Fruit fly (Drosophila melanogaster) whole organism, embryonic: ENCODE data around the gene Crtc.

ENCODE experiments used
- Antp ChIP-seq: fragments of 200-800 bp; sonication (Bioruptor generic); optimal IDR thresholded peaks from 3 replicates; lab custom pipeline; 2016; ENCODE audit warnings: missing biosample characterization, missing genetic modification characterization
- CG10366 ChIP-seq: fragments of 200-800 bp; sonication (Bioruptor generic); IDR thresholded peaks from 2 replicates; pipeline ENCODE4 v1.3.6; 2022; ENCODE audit warnings: missing biosample characterization, missing genetic modification characterization
- CG10959 ChIP-seq: fragments of 200-800 bp; sonication (Bioruptor generic); IDR thresholded peaks from 2 replicates; pipeline ENCODE4 v1.3.6; 2022; ENCODE audit warnings: missing biosample characterization, missing genetic modification characterization
- CG14441 ChIP-seq: fragments of 200-800 bp; sonication (Bioruptor generic); IDR thresholded peaks from 2 replicates; pipeline ENCODE4 v1.3.6; 2022; ENCODE audit warnings: missing biosample characterization, missing genetic modification characterization
- CG14965 ChIP-seq: fragments of 200-800 bp; sonication (Bioruptor generic); optimal IDR thresholded peaks from 2 replicates; lab custom pipeline; 2016; ENCODE audit warnings: missing biosample characterization, missing genetic modification characterization, borderline replicate concordance
- CG15479 ChIP-seq: fragments of 200-800 bp; sonication (Bioruptor generic); optimal IDR thresholded peaks from 3 replicates; lab custom pipeline; 2019; ENCODE audit warnings: missing biosample characterization, mild to moderate bottlenecking, missing genetic modification characterization, moderate library complexity
- CG1603 ChIP-seq: fragments of 200-800 bp; sonication (Bioruptor generic); optimal IDR thresholded peaks from 2 replicates; lab custom pipeline; 2019; ENCODE audit warnings: missing biosample characterization, mild to moderate bottlenecking, missing genetic modification characterization, moderate library complexity
- CG16863 ChIP-seq: fragments of 200-800 bp; sonication (Bioruptor generic); optimal IDR thresholded peaks from 3 replicates; lab custom pipeline; 2016; ENCODE audit warnings: missing biosample characterization, missing genetic modification characterization
- CG17829 ChIP-seq: fragments of 200-800 bp; optimal IDR thresholded peaks from 2 replicates; lab custom pipeline; 2019; ENCODE audit warnings: missing biosample characterization, mild to moderate bottlenecking, missing genetic modification characterization, moderate library complexity
- CG18262 ChIP-seq: fragments of 200-800 bp; optimal IDR thresholded peaks from 3 replicates; lab custom pipeline; 2019; ENCODE audit warnings: missing biosample characterization, mild to moderate bottlenecking, missing genetic modification characterization, moderate library complexity
- CG18619 ChIP-seq: fragments of 200-800 bp; sonication (Bioruptor generic); optimal IDR thresholded peaks from 3 replicates; lab custom pipeline; 2017; ENCODE audit warnings: missing biosample characterization, mild to moderate bottlenecking, missing genetic modification characterization
- CG2678 ChIP-seq: fragments of 200-800 bp; sonication (Bioruptor generic); optimal IDR thresholded peaks from 3 replicates; lab custom pipeline; 2019; ENCODE audit warnings: missing biosample characterization, mild to moderate bottlenecking, missing genetic modification characterization, moderate library complexity
- CG2875 ChIP-seq: fragments of 200-800 bp; sonication (Bioruptor generic); optimal IDR thresholded peaks from 2 replicates; lab custom pipeline; 2017; ENCODE audit warnings: missing biosample characterization, mild to moderate bottlenecking, missing genetic modification characterization, missing genetic modification reagents
- CG3163 ChIP-seq: fragments of 200-800 bp; sonication (Bioruptor generic); optimal IDR thresholded peaks from 3 replicates; lab custom pipeline; 2016; ENCODE audit warnings: missing biosample characterization, missing genetic modification characterization
- CG3281 ChIP-seq: fragments of 200-800 bp; sonication (Bioruptor generic); optimal IDR thresholded peaks from 3 replicates; lab custom pipeline; 2017; ENCODE audit warnings: missing biosample characterization, mild to moderate bottlenecking, missing genetic modification characterization
- CG6272 ChIP-seq: fragments of 200-800 bp; sonication (Bioruptor generic); IDR thresholded peaks from 2 replicates; pipeline ENCODE4 v1.3.6; 2022; ENCODE audit warnings: missing biosample characterization, missing genetic modification characterization
- CG7928 ChIP-seq: fragments of 200-800 bp; sonication (Bioruptor generic); optimal IDR thresholded peaks from 2 replicates; lab custom pipeline; 2017; ENCODE audit warnings: missing biosample characterization, mild to moderate bottlenecking, missing genetic modification characterization
- CG8089 ChIP-seq: fragments of 200-800 bp; sonication (Bioruptor generic); optimal IDR thresholded peaks from 3 replicates; lab custom pipeline; 2016; ENCODE audit warnings: missing biosample characterization, missing genetic modification characterization
- CG8388 ChIP-seq: fragments of 200-800 bp; sonication (Bioruptor generic); optimal IDR thresholded peaks from 2 replicates; lab custom pipeline; 2019; ENCODE audit warnings: missing biosample characterization, mild to moderate bottlenecking, missing genetic modification characterization, moderate library complexity
- CG8765 ChIP-seq: fragments of 200-800 bp; sonication (Bioruptor generic); IDR thresholded peaks from 2 replicates; pipeline ENCODE4 v1.3.6; 2022; ENCODE audit warnings: missing biosample characterization, missing genetic modification characterization
- CHES-1-like ChIP-seq: fragments of 200-800 bp; sonication (Bioruptor generic); optimal IDR thresholded peaks from 2 replicates; lab custom pipeline; 2016; ENCODE audit warnings: missing biosample characterization, missing genetic modification characterization
- D19B ChIP-seq: fragments of 200-800 bp; sonication (Bioruptor generic); optimal IDR thresholded peaks from 2 replicates; lab custom pipeline; 2017; ENCODE audit warnings: missing biosample characterization, mild to moderate bottlenecking, missing genetic modification characterization
- Dip2 ChIP-seq: fragments of 200-800 bp; sonication (Bioruptor generic); IDR thresholded peaks from 2 replicates; pipeline ENCODE4 v1.3.6; 2022; ENCODE audit warnings: missing biosample characterization, missing genetic modification characterization
- Drgx ChIP-seq: fragments of 200-800 bp; sonication (Bioruptor generic); IDR thresholded peaks from 2 replicates; pipeline ENCODE4 v1.3.6; 2022; ENCODE audit warnings: missing biosample characterization, missing genetic modification characterization
- HHEX ChIP-seq: fragments of 200-800 bp; sonication (Bioruptor generic); optimal IDR thresholded peaks from 3 replicates; lab custom pipeline; 2017; ENCODE audit warnings: missing biosample characterization, mild to moderate bottlenecking, missing genetic modification characterization, missing genetic modification reagents
- HmgZ ChIP-seq: fragments of 200-800 bp; sonication (Bioruptor generic); optimal IDR thresholded peaks from 2 replicates; lab custom pipeline; 2018; ENCODE audit warnings: missing biosample characterization, mild to moderate bottlenecking, missing genetic modification characterization
- Lim3 ChIP-seq: fragments of 200-800 bp; sonication (Bioruptor generic); IDR thresholded peaks from 2 replicates; pipeline ENCODE4 v1.3.6; 2022; ENCODE audit warnings: missing biosample characterization, missing genetic modification characterization
- Neu2 ChIP-seq: fragments of 200-800 bp; sonication (Bioruptor generic); optimal IDR thresholded peaks from 3 replicates; lab custom pipeline; 2016; ENCODE audit warnings: missing biosample characterization, missing genetic modification characterization, borderline replicate concordance
- Spps ChIP-seq: fragments of 200-800 bp; sonication (Bioruptor generic); optimal IDR thresholded peaks from 2 replicates; lab custom pipeline; 2018; ENCODE audit warnings: missing biosample characterization, mild to moderate bottlenecking, missing genetic modification characterization
- Ssrp ChIP-seq: fragments of 200-800 bp; sonication (Bioruptor generic); optimal IDR thresholded peaks from 2 replicates; lab custom pipeline; 2018; ENCODE audit warnings: missing biosample characterization, mild to moderate bottlenecking, missing genetic modification characterization, moderate library complexity
- Stat92E ChIP-seq, 3 experiments: fragments of >200 bp in 2 of 3; fragments of 200-800 bp in 1 of 3; sonication (Bioruptor generic) in 1 of 3; optimal IDR thresholded peaks; 2 replicates each; lab custom pipeline; 2017 to 2019; ENCODE audit warnings: missing biosample characterization in 3 of 3, missing genetic modification characterization in 3 of 3, mild to moderate bottlenecking in 1 of 3, moderate library complexity in 1 of 3
- Usf ChIP-seq: fragments of 200-800 bp; sonication (Bioruptor generic); optimal IDR thresholded peaks from 2 replicates; lab custom pipeline; 2017; ENCODE audit warnings: missing genotype, missing biosample characterization, missing genetic modification characterization
- al ChIP-seq: fragments of 200-800 bp; sonication (Bioruptor generic); IDR thresholded peaks from 2 replicates; pipeline ENCODE4 v1.3.6; 2022; ENCODE audit warnings: missing biosample characterization, missing genetic modification characterization
- aop ChIP-seq: fragments of 200-800 bp; sonication (Bioruptor generic); IDR thresholded peaks from 2 replicates; pipeline ENCODE4 v1.3.6; 2022; ENCODE audit warnings: missing biosample characterization, missing genetic modification characterization
- ash1 ChIP-seq: fragments of 200-800 bp; sonication (Bioruptor generic); optimal IDR thresholded peaks from 2 replicates; lab custom pipeline; 2018; ENCODE audit warnings: missing biosample characterization, mild to moderate bottlenecking, missing genetic modification characterization
- bigmax ChIP-seq: fragments of 200-800 bp; sonication (Bioruptor generic); optimal IDR thresholded peaks from 2 replicates; lab custom pipeline; 2018; ENCODE audit warnings: missing biosample characterization, mild to moderate bottlenecking, missing genetic modification characterization
- cato ChIP-seq: fragments of 200-800 bp; sonication (Bioruptor generic); optimal IDR thresholded peaks from 2 replicates; lab custom pipeline; 2016; ENCODE audit warnings: missing biosample characterization, missing genetic modification characterization, borderline replicate concordance
- chinmo ChIP-seq: fragments of 200-800 bp; sonication (Bioruptor generic); IDR thresholded peaks from 4 replicates; pipeline ENCODE4 v1.3.6; 2022; ENCODE audit warnings: missing biosample characterization, missing genetic modification characterization; ENCODE audit not compliant: partially characterized antibody
- crc ChIP-seq: fragments of 200-800 bp; sonication (Bioruptor generic); optimal IDR thresholded peaks from 2 replicates; lab custom pipeline; 2016; ENCODE audit warnings: missing biosample characterization, missing genetic modification characterization
- dpn ChIP-seq, 2 experiments: fragments of 200-800 bp; sonication (Bioruptor generic); optimal IDR thresholded peaks; 3 replicates each; lab custom pipeline; 2016; ENCODE audit warnings: missing biosample characterization in 2 of 2, missing genetic modification characterization in 2 of 2
- fd3F ChIP-seq: fragments of 200-800 bp; sonication (Bioruptor generic); optimal IDR thresholded peaks from 2 replicates; lab custom pipeline; 2018; ENCODE audit warnings: missing biosample characterization, mild to moderate bottlenecking, missing genetic modification characterization, moderate library complexity
- nom ChIP-seq: fragments of 200-800 bp; sonication (Bioruptor generic); optimal IDR thresholded peaks from 2 replicates; lab custom pipeline; 2017; ENCODE audit warnings: missing biosample characterization, missing genetic modification characterization, mild to moderate bottlenecking, moderate library complexity, missing genetic modification reagents
- pb ChIP-seq: fragments of 200-800 bp; sonication (Bioruptor generic); optimal IDR thresholded peaks from 3 replicates; lab custom pipeline; 2016; ENCODE audit warnings: missing biosample characterization, missing genetic modification characterization
- shn ChIP-seq: fragments of 200-800 bp; sonication (Bioruptor generic); optimal IDR thresholded peaks from 3 replicates; lab custom pipeline; 2016; ENCODE audit warnings: missing biosample characterization, missing genetic modification characterization
- sim ChIP-seq: fragments of 200-800 bp; sonication (Bioruptor generic); IDR thresholded peaks from 2 replicates; pipeline ENCODE4 v1.3.6; 2022; ENCODE audit warnings: missing biosample characterization, missing genetic modification characterization
- slp2 ChIP-seq: fragments of 200-800 bp; sonication (Bioruptor generic); optimal IDR thresholded peaks from 2 replicates; lab custom pipeline; 2016; ENCODE audit warnings: missing biosample characterization, missing genetic modification characterization
- unc-4 ChIP-seq: fragments of 200-800 bp; sonication (Bioruptor generic); IDR thresholded peaks from 2 replicates; pipeline ENCODE4 v1.3.6; 2022; ENCODE audit warnings: missing biosample characterization, missing genetic modification characterization; ENCODE audit not compliant: partially characterized antibody
- vvl ChIP-seq: fragments of 200-800 bp; sonication (Bioruptor generic); IDR thresholded peaks from 2 replicates; pipeline ENCODE4 v1.3.6; 2022; ENCODE audit warnings: missing biosample characterization, missing genetic modification characterization
- wor ChIP-seq: fragments of 200-800 bp; sonication (Bioruptor generic); IDR thresholded peaks from 2 replicates; pipeline ENCODE4 v1.3.6; 2022; ENCODE audit warnings: missing biosample characterization, missing genetic modification characterization

Crtc gene

DNA sequence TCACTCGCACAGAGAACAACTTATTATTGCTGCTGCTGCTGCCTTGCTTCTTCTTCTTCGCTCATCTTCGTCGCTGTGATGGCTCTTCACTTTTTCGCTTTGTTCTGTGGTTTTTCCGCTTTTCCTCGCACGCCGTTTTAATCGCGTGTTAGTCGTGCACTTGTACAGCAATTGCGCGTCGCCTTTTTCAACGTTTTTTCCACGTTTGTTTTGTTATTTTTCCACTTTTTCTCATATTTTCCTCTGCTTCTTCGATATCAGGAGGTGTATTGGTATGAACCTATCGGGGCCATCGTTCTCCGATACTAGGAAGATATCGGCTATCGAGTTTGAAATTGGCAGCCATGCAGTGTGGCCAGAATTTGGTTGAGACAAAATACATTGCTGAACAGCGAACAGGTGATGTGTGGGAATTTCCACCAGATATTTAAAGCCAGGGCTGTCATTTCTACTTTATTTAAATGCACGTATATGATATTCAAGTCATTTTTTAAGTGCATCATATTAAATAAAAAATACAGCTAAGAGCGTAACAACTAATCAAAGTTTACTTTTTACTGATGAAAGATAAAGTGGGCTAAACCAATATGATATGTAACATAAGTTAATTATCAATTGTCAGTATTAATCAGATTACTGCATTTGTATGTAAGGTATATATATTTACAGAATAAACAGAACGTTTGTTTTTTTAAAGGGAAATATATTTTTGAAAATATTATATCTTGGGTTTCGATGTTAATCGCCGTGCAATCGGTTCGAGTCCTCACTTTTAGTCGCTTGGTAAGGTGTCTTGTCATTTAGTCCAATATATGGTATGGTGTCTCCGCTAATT is at the start of gene Crtc (continued):
- TF ChIP-seq slp2 (GFP tag; lab: Kevin White, UChicago) (no peak), Drgx (no peak), CG6272 (GFP tag; lab: Robert Waterston, UW) (no peak), sim (GFP tag; lab: Robert Waterston, UW) (no peak), CG2875 (GFP tag; lab: Kevin White, UChicago) (no peak), dpn (GFP tag; optimal IDR thresholded peaks at IDR 0.05; lab: Kevin White, UChicago) (no peak), pb (GFP tag; lab: Kevin White, UChicago) (no peak), Neu2 (GFP tag; lab: Kevin White, UChicago) (no peak), CG15479 (GFP tag; lab: Kevin White, UChicago) (no peak), wor (GFP tag; lab: Robert Waterston, UW) (no peak), CG10366 (GFP tag; lab: Robert Waterston, UW) (no peak), Dip2 (GFP tag; lab: Robert Waterston, UW) (no peak), CHES-1-like (GFP tag; lab: Kevin White, UChicago) (peak; percentile 37), al (GFP tag; lab: Robert Waterston, UW) (peak; percentile 46), bigmax (no peak), Stat92E (GFP tag; optimal IDR thresholded peaks at IDR 0.05; lab: Kevin White, UChicago) (peak in 1 of 3 experiments; percentile 6), CG1603 (tag; lab: Kevin White, UChicago) (peak; percentile 54), CG3163 (GFP tag; lab: Kevin White, UChicago) (no peak), CG18619 (GFP tag; lab: Kevin White, UChicago) (peak; percentile 3), Spps (tag; lab: Kevin White, UChicago) (no peak), CG18262 (tag; lab: Kevin White, UChicago) (peak; percentile 19), ash1 (GFP tag; lab: Kevin White, UChicago) (no peak), CG3281 (GFP tag; lab: Kevin White, UChicago) (peak; percentile 61), CG14441 (GFP tag; lab: Robert Waterston, UW) (peak; percentile 23; the same call in 1 of the 2 replicates), fd3F (no peak), CG17829 (tag; lab: Kevin White, UChicago) (no peak), nom (peak; percentile 54), Antp (GFP tag; lab: Kevin White, UChicago) (no peak), CG8388 (no peak), CG7928 (GFP tag; lab: Kevin White, UChicago) (peak; percentile 79), CG14965 (no peak), HHEX (no peak), vvl (GFP tag; lab: Robert Waterston, UW) (0 out of 2 replicates have a peak, but pooled peaks have one; percentile 18), CG8089 (no peak), chinmo (GFP tag; lab: Robert Waterston, UW) (peak; percentile 92; the same call in 3 of the 4 replicates), cato (GFP tag; lab: Kevin White, UChicago) (no peak), Ssrp (tag; lab: Kevin White, UChicago) (no peak), unc-4 (peak; percentile 76), Lim3 (GFP tag; lab: Robert Waterston, UW) (no peak), D19B (GFP tag; lab: Kevin White, UChicago) (no peak), CG16863 (GFP tag; lab: Kevin White, UChicago) (no peak), shn (no peak), CG8765 (GFP tag; lab: Robert Waterston, UW) (no peak), HmgZ (tag; lab: Kevin White, UChicago) (peak; percentile 5), aop (GFP tag; lab: Robert Waterston, UW) (no peak), Usf (no peak), CG10959 (no peak), CG2678 (tag; lab: Kevin White, UChicago) (no peak), crc (GFP tag; lab: Kevin White, UChicago) (no peak)
